Fruit fly (Drosophila melanogaster): ENCODE results near the gene ALiX.
A peak's percentile ranks its signal among the peaks of the same experiment; 100 is the strongest.

ALiX gene

DNA sequence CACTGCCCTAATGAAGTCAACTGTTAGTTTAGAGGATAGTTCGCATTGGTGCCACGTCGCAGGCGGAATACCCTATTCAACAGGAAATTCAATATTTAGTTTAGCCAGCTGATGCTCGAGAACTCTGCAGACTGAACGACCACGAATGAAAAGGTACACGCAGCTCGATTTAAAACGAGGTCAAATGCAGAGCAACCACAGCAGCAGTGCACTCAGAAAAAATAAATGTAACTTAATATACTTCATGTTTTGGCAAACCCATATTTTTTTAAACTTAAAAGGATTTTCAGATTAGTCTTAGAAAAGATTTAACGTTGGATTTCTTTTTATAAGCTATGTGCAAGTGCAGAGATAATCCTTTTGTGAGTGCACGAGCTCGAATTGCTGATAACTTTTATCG, 44.8 kb downstream of the ALiX start (continued):
- TF ChIP-seq CG8632 (GFP tag; optimal IDR thresholded peaks at IDR 0.05) = peak; percentile 10

DNA sequence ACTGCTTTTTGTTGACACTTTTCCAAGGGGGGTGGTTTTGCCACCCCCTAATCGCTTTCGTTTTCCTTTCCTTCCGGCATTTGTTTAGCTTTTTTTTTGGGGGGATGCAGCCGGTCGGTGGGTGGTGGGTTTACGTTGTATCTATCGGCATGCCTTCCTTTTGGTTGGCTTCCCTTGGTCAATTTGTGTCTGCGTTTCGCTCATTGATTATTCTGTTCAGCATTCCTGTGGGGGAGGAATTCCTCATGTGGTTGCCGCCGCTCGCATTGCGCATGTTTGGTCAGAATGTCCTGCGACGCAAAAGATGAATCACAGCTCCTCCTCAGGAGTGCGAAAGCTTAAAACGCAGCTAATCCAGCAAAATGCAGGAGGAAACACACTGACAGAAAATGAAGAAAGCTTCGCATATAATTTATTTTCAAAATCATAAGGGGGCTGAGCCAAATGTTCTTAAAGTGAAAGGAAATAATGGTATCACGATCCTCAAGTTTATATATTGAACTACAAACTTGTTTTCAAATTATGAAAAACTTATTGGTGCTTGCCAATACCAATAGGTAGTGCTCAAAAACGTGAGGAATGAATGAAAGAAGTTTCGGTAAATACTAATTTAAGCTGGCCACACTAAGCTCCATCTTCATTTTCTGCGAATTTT, 47.6 kb downstream of the ALiX start, which contains the start of gene RpS10a:
Gene RpS10a (plus strand): TSS at position 605 of the 655 bp plus-strand sequence.
- no peak for TF ChIP-seq Eip93F (GFP tag; optimal IDR thresholded peaks at IDR 0.05)
- TF ChIP-seq Eip78C (GFP tag) = peak; percentile 56
- TF ChIP-seq CG6163 (GFP tag; IDR thresholded peaks at IDR 0.05) = 0 out of 3 replicates have a peak, but pooled peaks have one; percentile 14

DNA sequence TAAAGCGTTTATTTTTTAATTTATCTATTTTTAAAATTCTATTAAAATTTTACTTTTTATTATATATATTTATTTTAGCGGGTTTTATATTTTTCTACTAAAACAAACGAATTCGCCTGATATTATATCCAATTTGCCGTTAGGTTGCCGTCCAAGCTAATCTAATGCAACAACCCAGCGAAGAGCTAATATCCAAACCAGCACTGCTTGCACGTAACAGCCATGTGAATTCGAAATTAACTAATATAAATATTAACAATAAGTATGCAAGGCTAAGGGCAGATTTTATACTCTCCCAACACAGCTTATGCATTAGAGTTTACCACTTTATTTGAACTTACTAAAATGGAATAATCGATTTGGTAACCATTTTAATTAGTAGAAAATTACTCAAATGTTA, 48.2 kb downstream of the ALiX start:
- TF ChIP-seq Hr38 (GFP tag; optimal IDR thresholded peaks at IDR 0.05) (no peak), CG11294 (GFP tag; IDR thresholded peaks at IDR 0.05) (no peak), CG6163 (GFP tag; IDR thresholded peaks at IDR 0.05) (no peak), Ets96B (tag; optimal IDR thresholded peaks at IDR 0.05) (no peak), CG3032 (tag; optimal IDR thresholded peaks at IDR 0.05) (no peak), Eip75B (GFP tag; optimal IDR thresholded peaks at IDR 0.05) (no peak)

DNA sequence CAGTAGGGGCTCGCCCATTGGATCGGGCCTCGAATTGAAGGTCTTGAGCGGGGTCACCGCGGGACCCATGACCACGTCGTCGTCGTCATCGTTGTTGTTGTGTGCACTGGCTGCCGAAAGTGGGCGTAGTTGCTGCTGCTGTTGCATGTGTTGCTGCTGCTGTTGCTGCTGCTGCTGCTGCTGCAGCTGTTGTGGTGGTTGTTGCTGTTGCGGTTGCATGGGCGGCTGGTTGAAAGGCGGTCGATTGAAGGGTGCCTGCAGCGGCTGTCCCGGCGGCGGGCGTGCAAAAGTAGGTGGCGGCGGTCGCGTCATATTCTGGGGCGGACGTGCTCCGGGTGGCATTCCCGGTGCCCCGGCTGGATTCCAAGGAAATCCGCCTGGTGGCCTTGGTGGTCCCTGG, 52.1 kb downstream of the ALiX start:
- TF ChIP-seq esn (GFP tag; optimal IDR thresholded peaks at IDR 0.05) = no peak
- no peak for TF ChIP-seq vri (GFP tag; optimal IDR thresholded peaks at IDR 0.05)
- TF ChIP-seq spab (GFP tag; optimal IDR thresholded peaks at IDR 0.05) = no peak
- no peak for TF ChIP-seq CG6808 (GFP tag; optimal IDR thresholded peaks at IDR 0.05)
- TF ChIP-seq fkh (GFP tag; optimal IDR thresholded peaks at IDR 0.05) = no peak
- TF ChIP-seq OdsH (GFP tag; optimal IDR thresholded peaks at IDR 0.05) = no peak

All from whole organism, prepupa.